Fruit fly (Drosophila melanogaster) whole organism, embryonic: ENCODE results near the gene CheA7a.
A peak's percentile ranks its signal among the peaks of the same experiment; 100 is the strongest.

Source experiments
- ATbp ChIP-seq: fragments of 200-800 bp; sonication (Bioruptor generic); optimal IDR thresholded peaks from 2 replicates; lab custom pipeline; 2017; ENCODE audit warnings: missing biosample characterization, mild to moderate bottlenecking, missing genetic modification characterization, missing genetic modification reagents
- C15 ChIP-seq: fragments of 200-800 bp; sonication (Bioruptor generic); IDR thresholded peaks from 3 replicates; pipeline ENCODE4 v1.3.6; 2022; ENCODE audit warnings: missing biosample characterization, missing genetic modification characterization
- CG10462 ChIP-seq: fragments of 200-800 bp; sonication (Bioruptor generic); optimal IDR thresholded peaks from 2 replicates; lab custom pipeline; 2016; ENCODE audit warnings: missing biosample characterization, missing genetic modification characterization
- CG10979 ChIP-seq: fragments of 200-800 bp; sonication (Bioruptor generic); optimal IDR thresholded peaks from 2 replicates; lab custom pipeline; 2018; ENCODE audit warnings: missing biosample characterization, mild to moderate bottlenecking, missing genetic modification characterization, moderate library complexity
- CG11696 ChIP-seq: fragments of 200-800 bp; sonication (Bioruptor generic); IDR thresholded peaks from 2 replicates; pipeline ENCODE4 v1.3.6; 2022; ENCODE audit warnings: missing biosample characterization, missing genetic modification characterization
- CG12104 ChIP-seq: fragments of 200-800 bp; sonication (Bioruptor generic); optimal IDR thresholded peaks from 3 replicates; lab custom pipeline; 2016; ENCODE audit warnings: missing biosample characterization, missing genetic modification characterization
- CG12155 ChIP-seq: fragments of 200-800 bp; sonication (Bioruptor generic); optimal IDR thresholded peaks from 3 replicates; lab custom pipeline; 2016; ENCODE audit warnings: missing biosample characterization, missing genetic modification characterization
- CG12942 ChIP-seq: fragments of 200-800 bp; sonication (Bioruptor generic); optimal IDR thresholded peaks from 3 replicates; lab custom pipeline; 2016; ENCODE audit warnings: missing biosample characterization, missing genetic modification characterization
- CG13624 ChIP-seq: fragments of 200-800 bp; sonication (Bioruptor generic); optimal IDR thresholded peaks from 2 replicates; lab custom pipeline; 2016; ENCODE audit warnings: missing biosample characterization, missing genetic modification characterization
- CG1647 ChIP-seq: fragments of 200-800 bp; sonication (Bioruptor generic); optimal IDR thresholded peaks from 3 replicates; lab custom pipeline; 2016; ENCODE audit warnings: missing biosample characterization, missing genetic modification characterization
- CG17328 ChIP-seq: fragments of 200-800 bp; sonication (Bioruptor generic); IDR thresholded peaks from 2 replicates; pipeline ENCODE4 v1.3.6; 2022; ENCODE audit warnings: missing biosample characterization, missing genetic modification characterization
- CG18011 ChIP-seq: fragments of 200-800 bp; sonication (Bioruptor generic); optimal IDR thresholded peaks from 2 replicates; lab custom pipeline; 2017; ENCODE audit warnings: missing biosample characterization, missing genetic modification characterization, mild to moderate bottlenecking, moderate library complexity, missing genotype
- CG31224 ChIP-seq: fragments of 200-800 bp; sonication (Bioruptor generic); IDR thresholded peaks from 2 replicates; pipeline ENCODE4 v1.3.6; 2022; ENCODE audit warnings: missing biosample characterization, missing genetic modification characterization
- CG33213 ChIP-seq: fragments of 200-800 bp; sonication (Bioruptor generic); optimal IDR thresholded peaks from 3 replicates; lab custom pipeline; 2016; ENCODE audit warnings: missing biosample characterization, missing genetic modification characterization
- CG34422 ChIP-seq: fragments of 200-800 bp; sonication (Bioruptor generic); IDR thresholded peaks from 3 replicates; pipeline ENCODE4 v1.3.6; 2022; ENCODE audit warnings: missing biosample characterization, missing genetic modification characterization
- CG3726 ChIP-seq: fragments of 200-800 bp; sonication (Bioruptor generic); IDR thresholded peaks from 3 replicates; pipeline ENCODE4, ENCODE4 v1.3.6; 2022; ENCODE audit warnings: missing biosample characterization, missing genetic modification characterization
- CG3847 ChIP-seq: fragments of 200-800 bp; sonication (Bioruptor generic); IDR thresholded peaks from 2 replicates; pipeline ENCODE4 v1.3.6; 2022; ENCODE audit warnings: missing biosample characterization, missing genetic modification characterization
- CG4282 ChIP-seq: fragments of 200-800 bp; sonication (Bioruptor generic); optimal IDR thresholded peaks from 2 replicates; lab custom pipeline; 2016; ENCODE audit warnings: missing biosample characterization, missing genetic modification characterization
- CG5953 ChIP-seq: fragments of 200-800 bp; sonication (Bioruptor generic); IDR thresholded peaks from 2 replicates; pipeline ENCODE4 v1.3.6; 2022; ENCODE audit warnings: missing biosample characterization, missing genetic modification characterization
- CG6854 ChIP-seq: fragments of 200-800 bp; sonication (Bioruptor generic); optimal IDR thresholded peaks from 3 replicates; lab custom pipeline; 2017; ENCODE audit warnings: missing biosample characterization, mild to moderate bottlenecking, missing genetic modification characterization
- CG8924 ChIP-seq: fragments of 200-800 bp; optimal IDR thresholded peaks from 3 replicates; lab custom pipeline; 2019; ENCODE audit warnings: missing biosample characterization, mild to moderate bottlenecking, missing genetic modification characterization, moderate library complexity
- Camta ChIP-seq: fragments of 200-800 bp; sonication (Bioruptor generic); optimal IDR thresholded peaks from 2 replicates; lab custom pipeline; 2016; ENCODE audit warnings: missing biosample characterization, missing genetic modification characterization
- Deaf1 ChIP-seq: fragments of 200-800 bp; optimal IDR thresholded peaks from 3 replicates; lab custom pipeline; 2019; ENCODE audit warnings: missing biosample characterization, mild to moderate bottlenecking, missing genetic modification characterization, moderate library complexity
- Fer1 ChIP-seq: fragments of 200-800 bp; sonication (Bioruptor generic); optimal IDR thresholded peaks from 2 replicates; lab custom pipeline; 2017; ENCODE audit warnings: missing biosample characterization, mild to moderate bottlenecking, missing genetic modification characterization
- Hand ChIP-seq: fragments of 200-800 bp; sonication (Bioruptor generic); optimal IDR thresholded peaks from 2 replicates; lab custom pipeline; 2017; ENCODE audit warnings: mild to moderate bottlenecking, missing biosample characterization, missing genetic modification reagents, missing genetic modification characterization
- Max ChIP-seq: fragments of 200-800 bp; sonication (Bioruptor generic); optimal IDR thresholded peaks from 2 replicates; lab custom pipeline; 2016; ENCODE audit warnings: missing biosample characterization, mild to moderate bottlenecking, missing genetic modification characterization
- NFAT ChIP-seq: fragments of 200-800 bp; sonication (Bioruptor generic); IDR thresholded peaks from 2 replicates; pipeline ENCODE4 v1.3.6; 2022; ENCODE audit warnings: missing biosample characterization, missing genetic modification characterization
- Six4 ChIP-seq: fragments of 200-800 bp; sonication (Bioruptor generic); optimal IDR thresholded peaks from 2 replicates; lab custom pipeline; 2016; ENCODE audit warnings: missing biosample characterization, missing genetic modification characterization
- Xrp1 ChIP-seq: fragments of 200-800 bp; sonication (Bioruptor generic); IDR thresholded peaks from 2 replicates; pipeline ENCODE4 v1.3.6; 2022; ENCODE audit warnings: missing biosample characterization, missing genetic modification characterization
- bab2 ChIP-seq: fragments of 200-800 bp; sonication (Bioruptor generic); optimal IDR thresholded peaks from 2 replicates; lab custom pipeline; 2016; ENCODE audit warnings: missing biosample characterization, missing genetic modification characterization
- bcd ChIP-seq: fragments of 200-800 bp; sonication (Bioruptor generic); optimal IDR thresholded peaks from 2 replicates; lab custom pipeline; 2017; ENCODE audit warnings: missing biosample characterization, mild to moderate bottlenecking, missing genetic modification characterization
- br ChIP-seq: fragments of >200 bp; optimal IDR thresholded peaks from 2 replicates; lab custom pipeline; 2017
- crp ChIP-seq, 2 experiments: fragments of 200-800 bp; sonication (Bioruptor generic); optimal IDR thresholded peaks; 2 replicates in 1 of 2; 3 replicates in 1 of 2; lab custom pipeline; 2017; ENCODE audit warnings: missing biosample characterization in 2 of 2, missing genetic modification characterization in 2 of 2, mild to moderate bottlenecking in 1 of 2, moderate library complexity in 1 of 2
- ems ChIP-seq: fragments of 200-800 bp; sonication (Bioruptor generic); optimal IDR thresholded peaks from 3 replicates; lab custom pipeline; 2016; ENCODE audit warnings: missing biosample characterization, missing genetic modification characterization
- en ChIP-seq: fragments of 200-800 bp; sonication (Bioruptor generic); optimal IDR thresholded peaks from 2 replicates; lab custom pipeline; 2016; ENCODE audit warnings: missing biosample characterization, missing genetic modification characterization
- ewg ChIP-seq: fragments of 200-800 bp; sonication (Bioruptor generic); optimal IDR thresholded peaks from 3 replicates; lab custom pipeline; 2017; ENCODE audit warnings: mild to moderate bottlenecking, missing biosample characterization, missing genetic modification reagents, missing genetic modification characterization
- gcm2 ChIP-seq: fragments of 200-800 bp; sonication (Bioruptor generic); optimal IDR thresholded peaks from 2 replicates; lab custom pipeline; 2016; ENCODE audit warnings: missing biosample characterization, missing genetic modification characterization
- gem ChIP-seq: fragments of 200-800 bp; sonication (Bioruptor generic); optimal IDR thresholded peaks from 2 replicates; lab custom pipeline; 2019; ENCODE audit warnings: missing biosample characterization, mild to moderate bottlenecking, missing genetic modification characterization, moderate library complexity
- h ChIP-seq: fragments of >200 bp; optimal IDR thresholded peaks from 2 replicates; lab custom pipeline; 2017
- inv ChIP-seq: fragments of 200-800 bp; sonication (Bioruptor generic); IDR thresholded peaks from 2 replicates; pipeline ENCODE4 v1.3.6; 2022; ENCODE audit warnings: missing biosample characterization, missing genetic modification characterization; ENCODE audit not compliant: partially characterized antibody
- jigr1 ChIP-seq: fragments of 200-800 bp; sonication (Bioruptor generic); IDR thresholded peaks from 3 replicates; pipeline ENCODE4 v1.3.6; 2022; ENCODE audit warnings: missing biosample characterization, missing genetic modification characterization
- lilli ChIP-seq: fragments of 200-800 bp; sonication (Bioruptor generic); optimal IDR thresholded peaks from 3 replicates; lab custom pipeline; 2016; ENCODE audit warnings: missing biosample characterization, missing genetic modification characterization
- mam ChIP-seq: fragments of 200-800 bp; sonication (Bioruptor generic); optimal IDR thresholded peaks from 3 replicates; lab custom pipeline; 2016; ENCODE audit warnings: missing biosample characterization, missing genetic modification characterization
- oc ChIP-seq: fragments of 200-800 bp; sonication (Bioruptor generic); optimal IDR thresholded peaks from 2 replicates; lab custom pipeline; 2018; ENCODE audit warnings: missing biosample characterization, mild to moderate bottlenecking, missing genetic modification characterization, moderate library complexity
- onecut ChIP-seq: fragments of 200-800 bp; sonication (Bioruptor generic); IDR thresholded peaks from 2 replicates; pipeline ENCODE4 v1.3.6; 2022; ENCODE audit warnings: missing biosample characterization, missing genetic modification characterization
- peb ChIP-seq: fragments of 200-800 bp; sonication (Bioruptor generic); IDR thresholded peaks from 2 replicates; pipeline ENCODE4 v1.3.6; 2022; ENCODE audit warnings: missing biosample characterization, missing genetic modification characterization
- pum ChIP-seq: fragments of 200-800 bp; sonication (Bioruptor generic); optimal IDR thresholded peaks from 2 replicates; lab custom pipeline; 2016; ENCODE audit warnings: missing biosample characterization, missing genetic modification characterization
- ranshi ChIP-seq: fragments of 200-800 bp; sonication (Bioruptor generic); IDR thresholded peaks from 2 replicates; pipeline ENCODE4 v1.3.6; 2022; ENCODE audit warnings: missing biosample characterization, missing genetic modification characterization
- sens-2 ChIP-seq: fragments of 200-800 bp; sonication (Bioruptor generic); IDR thresholded peaks from 2 replicates; pipeline ENCODE4 v1.3.6; 2022; ENCODE audit warnings: missing biosample characterization, missing genetic modification characterization
- slp2 ChIP-seq: fragments of 200-800 bp; sonication (Bioruptor generic); optimal IDR thresholded peaks from 2 replicates; lab custom pipeline; 2016; ENCODE audit warnings: missing biosample characterization, missing genetic modification characterization
- sob ChIP-seq: fragments of 200-800 bp; sonication (Bioruptor generic); IDR thresholded peaks from 2 replicates; pipeline ENCODE4 v1.3.6; 2022; ENCODE audit warnings: missing biosample characterization, missing genetic modification characterization

The CheA7a gene

DNA sequence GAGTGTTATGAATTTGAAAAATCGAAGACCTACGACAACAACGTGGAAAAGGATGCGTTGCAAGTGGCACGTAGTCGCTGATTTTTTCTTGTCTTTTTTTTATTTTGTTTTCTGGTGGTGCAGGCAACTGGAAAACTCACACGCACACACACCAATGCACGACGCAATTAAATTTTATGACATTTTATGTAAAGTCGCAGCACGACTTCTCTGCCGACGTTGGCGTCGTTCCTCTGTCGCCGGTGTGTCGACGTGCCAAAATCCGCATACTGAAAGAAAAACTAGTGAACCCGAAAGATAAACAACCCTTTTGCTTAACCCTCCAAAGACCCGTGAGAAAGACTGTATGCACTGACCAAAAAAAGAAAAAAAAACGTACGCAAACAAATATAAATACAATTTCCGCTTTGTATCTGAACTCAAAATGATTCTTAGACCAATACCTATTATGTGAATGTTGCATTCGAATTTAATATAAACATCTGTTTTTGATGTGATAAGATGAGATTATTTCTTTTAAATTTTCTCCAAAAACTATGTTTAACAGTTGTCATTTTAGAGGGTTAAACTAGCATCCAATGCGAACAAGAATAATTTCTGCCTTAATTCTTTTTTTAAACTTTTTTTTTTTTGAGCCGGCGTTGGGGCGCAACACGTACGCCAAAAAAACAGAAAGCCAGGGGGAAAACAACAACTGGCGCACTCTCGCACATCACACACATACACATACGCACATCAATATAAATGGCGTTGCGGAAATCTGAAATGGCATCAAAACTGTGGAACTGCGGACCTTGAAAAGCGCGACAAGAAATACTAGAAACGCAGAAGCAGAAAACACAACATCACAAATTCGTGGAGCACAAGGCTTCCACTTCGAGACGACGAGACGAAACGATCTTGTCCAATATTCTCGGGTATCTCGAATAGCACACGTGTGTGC, 43.8 kb upstream of the CheA7a start (continued):
- TF ChIP-seq CG13624 (peak; percentile 26), peb (no peak), Xrp1 (GFP tag; lab: Robert Waterston, UW) (peak; percentile 23; the same call in 1 of the 2 replicates), CG3726 (GFP tag; lab: Robert Waterston, UW) (0 out of 3 replicates have a peak, but pooled peaks have one; percentile 26), ranshi (GFP tag; lab: Robert Waterston, UW) (no peak), CG4282 (GFP tag; lab: Kevin White, UChicago) (peak; percentile 27), gcm2 (GFP tag; lab: Kevin White, UChicago) (no peak), CG1647 (GFP tag; lab: Kevin White, UChicago) (no peak), bab2 (GFP tag; lab: Kevin White, UChicago) (peak; percentile 64), CG12155 (GFP tag; lab: Kevin White, UChicago) (peak; percentile 50), br (lab: Kevin White, UChicago) (no peak), gem (tag; lab: Kevin White, UChicago) (peak; percentile 52), pum (GFP tag; lab: Kevin White, UChicago) (peak; percentile 5), CG10979 (tag; lab: Kevin White, UChicago) (no peak), inv (GFP tag; lab: Robert Waterston, UW) (no peak), CG6854 (no peak), C15 (GFP tag; lab: Robert Waterston, UW) (no peak), lilli (GFP tag; lab: Kevin White, UChicago) (peak; percentile 71), onecut (GFP tag; lab: Robert Waterston, UW) (no peak), sob (no peak), NFAT (GFP tag; lab: Robert Waterston, UW) (no peak), Fer1 (GFP tag; lab: Kevin White, UChicago) (no peak), CG33213 (GFP tag; lab: Kevin White, UChicago) (no peak), oc (tag; lab: Kevin White, UChicago) (no peak), sens-2 (no peak), en (GFP tag; lab: Kevin White, UChicago) (no peak), crp (GFP tag; optimal IDR thresholded peaks at IDR 0.05; lab: Kevin White, UChicago) (no peak), ATbp (GFP tag; lab: Kevin White, UChicago) (no peak), Hand (GFP tag; lab: Kevin White, UChicago) (no peak), bcd (GFP tag; lab: Kevin White, UChicago) (peak; percentile 37), CG31224 (peak; percentile 41; the same call in 1 of the 2 replicates), CG8924 (no peak), slp2 (GFP tag; lab: Kevin White, UChicago) (peak; percentile 24), CG11696 (GFP tag; lab: Robert Waterston, UW) (no peak), CG3847 (GFP tag; lab: Robert Waterston, UW) (peak; percentile 45), Camta (GFP tag; lab: Kevin White, UChicago) (peak; percentile 2), Six4 (no peak), jigr1 (GFP tag; lab: Robert Waterston, UW) (no peak), CG12942 (GFP tag; lab: Kevin White, UChicago) (peak; percentile 17), Max (GFP tag; lab: Kevin White, UChicago) (no peak), ewg (GFP tag; lab: Kevin White, UChicago) (no peak), CG12104 (GFP tag; lab: Kevin White, UChicago) (no peak), CG17328 (GFP tag; lab: Robert Waterston, UW) (no peak), CG34422 (GFP tag; lab: Robert Waterston, UW) (peak; percentile 44; the same call in 1 of the 3 replicates), CG18011 (no peak), CG10462 (GFP tag; lab: Kevin White, UChicago) (no peak), CG5953 (GFP tag; lab: Robert Waterston, UW) (no peak), h (lab: Kevin White, UChicago) (no peak), Deaf1 (tag; lab: Kevin White, UChicago) (no peak), ems (GFP tag; lab: Kevin White, UChicago) (peak; percentile 7), mam (GFP tag; lab: Kevin White, UChicago) (peak; percentile 73)
